Worm (Caenorhabditis elegans) whole organism, L4/young adult: Measurements from ENCODE around the gene rnh-1.2.

ENCODE experiments used
- W03F9.2 ChIP-seq: fragments of 150-350 bp; optimal IDR thresholded peaks from 2 replicates; lab custom pipeline; 2014; ENCODE audit warnings: missing biosample characterization, missing genetic modification characterization
- dao-5 ChIP-seq: sonication (generic microtip); optimal IDR thresholded peaks from 2 replicates; lab custom pipeline; 2016; ENCODE audit warnings: missing genotype, missing genetic modification characterization, moderate library complexity, missing compliant biosample characterization
- him-1 ChIP-seq: sonication (generic microtip); optimal IDR thresholded peaks from 2 replicates; lab custom pipeline; 2016; ENCODE audit warnings: missing genotype, missing genetic modification reagents, missing genetic modification characterization, missing compliant biosample characterization

Gene rnh-1.2

DNA sequence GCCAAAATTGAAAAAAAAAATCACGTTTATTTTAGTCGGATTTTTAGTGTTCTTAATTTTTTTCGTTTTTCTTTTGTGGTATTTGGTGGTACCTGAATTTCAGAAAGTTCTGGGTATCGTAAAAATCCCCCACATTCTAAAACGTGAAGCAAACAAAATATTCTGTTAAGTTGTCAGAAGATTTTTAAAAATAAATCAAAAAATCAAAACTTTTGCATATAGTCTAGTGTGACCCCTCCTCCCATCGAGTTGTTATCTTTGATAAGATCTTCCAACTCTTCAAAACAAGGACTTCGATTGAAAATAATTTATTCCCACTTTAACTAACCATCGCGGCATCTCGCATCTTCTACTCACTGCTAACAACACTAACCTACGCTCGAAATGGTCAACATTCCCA lies 12.7 kb downstream of the rnh-1.2 start, which contains the start of gene ZK938.1:
Gene ZK938.1, plus strand, starts transcription at position 301 of the 400 bp plus-strand sequence.
- no peak for TF ChIP-seq W03F9.2 (tag; lab: Kevin White, UChicago)
- no peak for TF ChIP-seq him-1 (tag; lab: Kevin White, UChicago)
- no peak for TF ChIP-seq dao-5

DNA sequence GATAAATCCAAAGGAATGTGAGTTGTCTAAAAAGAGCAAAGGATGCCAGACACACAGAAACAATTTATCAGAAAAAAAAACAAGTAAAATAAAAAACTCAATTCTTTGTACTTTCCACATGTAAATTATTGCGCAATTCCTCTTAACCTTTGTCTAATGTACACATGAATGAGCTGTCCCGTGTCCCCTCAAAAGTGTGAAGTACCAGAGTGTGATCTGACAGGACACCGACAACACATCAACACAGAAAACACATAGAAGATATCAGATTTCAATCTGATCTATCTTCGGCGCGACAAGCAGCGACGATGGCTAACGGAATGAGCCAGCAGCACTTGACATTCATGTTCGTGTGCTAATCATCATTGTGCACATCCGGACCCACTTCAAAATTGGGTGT lies 13.3 kb downstream of the rnh-1.2 start:
- no peak for TF ChIP-seq dao-5
- no peak for TF ChIP-seq him-1 (tag; lab: Kevin White, UChicago)
- no peak for TF ChIP-seq W03F9.2 (tag; lab: Kevin White, UChicago)

DNA sequence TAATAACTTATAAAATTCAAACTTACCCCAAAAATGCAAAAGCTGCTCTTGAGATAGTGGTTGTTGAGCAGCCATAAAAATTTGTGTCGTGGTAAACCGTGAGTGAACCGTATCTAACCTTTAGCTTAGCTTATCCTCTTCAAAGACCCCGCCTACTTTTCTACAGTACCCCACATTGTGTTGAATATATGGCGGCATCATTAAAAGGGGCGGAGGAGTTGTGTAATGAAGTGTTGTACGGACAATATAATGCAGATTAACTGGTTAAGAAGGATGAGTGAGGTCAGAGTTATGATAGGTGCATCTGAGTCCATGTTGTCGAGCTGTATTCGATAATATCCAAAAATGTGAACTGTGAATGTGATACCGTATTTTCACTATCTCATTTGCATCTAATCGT lies 14.0 kb downstream of the rnh-1.2 start, which contains the start of gene eyg-1:
Gene eyg-1, minus strand, starts transcription at position 101 of the 400 bp plus-strand sequence.
- no peak for TF ChIP-seq him-1 (tag; lab: Kevin White, UChicago)
- TF ChIP-seq dao-5 = no peak
- no peak for TF ChIP-seq W03F9.2 (tag; lab: Kevin White, UChicago)

DNA sequence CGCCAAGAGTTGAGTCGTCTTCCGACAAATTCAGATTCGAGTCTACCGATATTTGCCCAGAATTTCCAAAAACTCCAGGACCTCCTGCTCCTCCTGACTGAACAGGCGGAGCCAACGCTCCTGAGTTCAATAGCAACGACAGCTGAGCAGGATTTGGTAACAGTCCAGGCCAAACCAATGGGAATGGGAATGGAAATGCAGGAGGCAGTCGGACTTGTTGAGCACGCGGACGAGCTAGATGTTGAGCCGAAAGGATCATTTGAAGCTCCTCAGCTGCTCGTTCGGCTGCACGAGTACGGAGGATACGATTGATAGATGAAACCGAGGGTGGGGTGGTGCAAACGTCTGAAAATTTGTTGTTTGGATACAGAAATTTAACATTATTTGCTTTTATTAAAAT lies 14.9 kb downstream of the rnh-1.2 start:
- TF ChIP-seq him-1 (tag; lab: Kevin White, UChicago) (no peak), W03F9.2 (tag; lab: Kevin White, UChicago) (no peak)

DNA sequence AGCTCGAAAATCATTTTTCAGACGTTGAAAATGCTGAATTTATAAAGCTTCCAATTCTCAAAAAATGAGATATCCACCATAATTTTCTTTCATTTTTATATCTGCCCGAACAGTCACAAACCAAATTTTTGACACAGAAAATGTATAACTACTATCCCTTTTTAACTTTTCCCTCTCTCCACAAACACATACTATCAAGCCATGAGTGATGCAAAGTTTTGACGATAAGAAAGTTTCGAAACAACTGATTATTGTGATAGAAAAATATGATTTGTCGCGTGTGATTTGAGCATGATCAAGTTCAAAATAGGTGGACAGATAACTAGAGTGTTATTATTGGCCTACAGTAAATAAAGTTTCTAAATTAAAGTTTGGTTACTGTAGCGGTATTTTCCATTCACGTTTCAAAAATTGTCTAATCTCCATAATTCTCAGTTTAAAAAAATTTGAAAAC lies 34.3 kb downstream of the rnh-1.2 start, which contains the start of gene cyp-13A8:
Gene cyp-13A8, minus strand, starts transcription at position 51 of the 454 bp plus-strand sequence.
- TF ChIP-seq dao-5 (no peak), him-1 (tag; lab: Kevin White, UChicago) (no peak), W03F9.2 (tag; lab: Kevin White, UChicago) (no peak)

DNA sequence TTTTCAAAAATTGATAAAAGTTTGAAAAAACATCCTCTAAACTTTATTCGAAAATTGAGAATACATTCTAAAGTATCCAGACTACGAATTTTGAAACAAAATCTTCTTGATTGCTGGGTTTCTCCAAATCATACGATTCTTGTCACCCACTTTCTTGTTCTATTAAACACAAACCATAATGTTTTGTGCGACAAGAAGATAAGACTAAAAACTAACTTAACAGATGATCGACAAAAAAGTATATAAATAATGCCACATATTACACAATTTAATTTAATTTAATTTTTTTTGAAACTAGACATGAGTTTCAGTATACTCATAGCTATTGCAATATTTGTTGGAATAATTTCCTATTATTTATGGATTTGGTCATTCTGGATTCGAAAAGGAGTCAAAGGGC lies 38.5 kb downstream of the rnh-1.2 start, which contains the start of gene cyp-13A7:
Gene cyp-13A7, plus strand, starts transcription at position 301 of the 400 bp plus-strand sequence.
- TF ChIP-seq W03F9.2 (tag; lab: Kevin White, UChicago) (no peak), him-1 (tag; lab: Kevin White, UChicago) (no peak), dao-5 (no peak)

DNA sequence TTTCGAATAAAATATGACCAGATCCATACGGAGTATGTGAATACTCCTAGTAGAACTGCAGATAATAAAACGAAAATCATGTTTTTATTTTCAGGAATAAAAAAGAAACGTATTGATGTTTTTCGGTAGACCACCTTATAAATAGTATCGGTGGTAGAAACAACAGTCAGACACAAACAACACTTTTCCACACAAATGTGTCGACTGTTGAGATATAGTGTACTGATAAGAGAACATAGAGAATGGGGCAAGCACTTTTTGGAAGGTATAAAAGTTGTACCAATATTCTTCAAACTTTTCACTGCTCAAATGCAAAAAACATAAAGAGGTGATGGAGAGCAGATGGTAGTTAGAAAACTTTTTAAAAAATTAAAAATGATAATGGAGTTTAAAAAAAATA lies 39.2 kb downstream of the rnh-1.2 start, which contains the start of gene cyp-13A6:
Gene cyp-13A6, minus strand, starts transcription at position 180 of the 400 bp plus-strand sequence.
- TF ChIP-seq dao-5 (no peak), him-1 (tag; lab: Kevin White, UChicago) (no peak), W03F9.2 (tag; lab: Kevin White, UChicago) (no peak)

DNA sequence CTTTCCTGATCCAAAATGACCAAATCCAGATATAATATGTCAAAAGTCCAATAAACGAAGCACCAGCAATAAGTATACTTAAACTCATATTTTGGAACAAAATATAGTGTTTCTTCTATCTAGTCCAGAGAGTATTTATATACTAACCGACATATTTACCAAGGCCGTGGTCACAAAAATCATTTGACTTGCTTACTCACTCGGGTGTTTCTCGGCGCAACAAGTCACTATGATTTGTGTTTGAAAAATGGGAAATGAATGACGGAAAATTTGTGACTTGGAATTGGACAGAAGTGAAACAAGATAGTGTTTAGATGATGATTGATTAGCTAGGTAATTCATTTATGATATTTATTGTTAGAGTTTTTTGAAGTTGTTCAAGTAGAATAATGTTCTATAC lies 41.6 kb downstream of the rnh-1.2 start, which contains the start of gene cyp-13A5:
Gene cyp-13A5, minus strand, starts transcription at position 112 of the 400 bp plus-strand sequence.
- TF ChIP-seq W03F9.2 (tag; lab: Kevin White, UChicago) (no peak), him-1 (tag; lab: Kevin White, UChicago) (no peak), dao-5 (no peak)

DNA sequence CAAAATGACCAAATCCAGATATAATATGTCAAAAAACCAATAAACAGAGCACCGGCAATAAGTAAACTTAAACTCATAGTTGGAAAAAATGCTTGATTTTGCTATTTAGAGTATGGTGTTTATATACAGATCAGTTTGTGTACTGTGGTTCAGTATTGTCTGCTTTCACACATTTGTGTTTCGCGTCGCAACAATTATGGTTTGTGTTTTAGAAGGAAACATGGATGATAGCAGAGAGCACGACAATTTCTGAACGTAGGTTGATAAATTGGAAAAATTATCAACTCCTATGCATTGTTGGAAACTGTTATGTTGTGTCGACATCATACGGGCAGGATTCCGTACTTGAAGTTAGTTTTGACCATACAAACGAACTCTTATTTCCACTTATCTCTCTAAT lies 44.2 kb downstream of the rnh-1.2 start, which contains the start of gene cyp-13A4:
Gene cyp-13A4, minus strand, starts transcription at position 77 of the 400 bp plus-strand sequence.
- TF ChIP-seq W03F9.2 (tag; lab: Kevin White, UChicago) = no peak
- TF ChIP-seq dao-5 = no peak

DNA sequence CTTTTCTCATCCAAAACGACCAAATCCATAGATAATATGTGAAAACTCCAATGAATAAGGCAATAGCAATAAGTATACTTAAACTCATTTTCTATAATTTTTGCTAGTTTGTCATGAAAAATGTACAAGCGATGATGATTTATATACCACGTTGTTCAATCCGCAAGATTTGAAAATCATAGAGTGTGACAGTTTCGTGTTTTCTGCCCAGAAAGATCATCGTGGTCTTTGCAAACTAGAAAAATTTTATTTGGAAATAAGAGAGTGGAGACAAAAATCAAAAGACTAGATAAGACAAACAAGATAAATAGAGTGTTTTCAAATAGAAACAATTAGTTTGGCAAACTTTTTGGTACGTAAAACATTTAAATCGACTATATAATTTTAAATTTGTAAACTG lies 48.6 kb downstream of the rnh-1.2 start, which contains the start of gene cyp-13A3:
Gene cyp-13A3, minus strand, starts transcription at position 101 of the 400 bp plus-strand sequence.
- TF ChIP-seq him-1 (tag; lab: Kevin White, UChicago) = no peak

DNA sequence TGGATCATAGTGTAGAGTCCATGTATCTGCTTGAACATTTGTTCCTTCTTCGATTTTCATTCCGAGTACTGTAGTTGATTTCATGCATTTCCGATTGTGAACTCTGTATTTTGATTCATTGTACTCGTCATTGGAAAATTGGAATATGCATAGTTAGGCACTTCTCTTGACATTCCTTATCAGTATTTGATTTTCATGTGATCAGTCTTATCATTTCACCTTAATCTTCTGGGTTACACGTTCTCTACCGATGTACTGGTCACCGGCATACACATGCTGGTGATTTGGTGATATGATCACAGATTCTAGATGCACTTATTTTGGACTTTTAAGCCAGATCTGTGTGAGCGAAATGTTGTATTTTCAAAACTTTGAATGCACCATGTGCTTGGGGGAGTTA lies 50.6 kb downstream of the rnh-1.2 start:
- no peak for TF ChIP-seq dao-5
- no peak for TF ChIP-seq W03F9.2 (tag; lab: Kevin White, UChicago)
